Worm (Caenorhabditis elegans): ENCODE results near the gene R148.4.

DNA sequence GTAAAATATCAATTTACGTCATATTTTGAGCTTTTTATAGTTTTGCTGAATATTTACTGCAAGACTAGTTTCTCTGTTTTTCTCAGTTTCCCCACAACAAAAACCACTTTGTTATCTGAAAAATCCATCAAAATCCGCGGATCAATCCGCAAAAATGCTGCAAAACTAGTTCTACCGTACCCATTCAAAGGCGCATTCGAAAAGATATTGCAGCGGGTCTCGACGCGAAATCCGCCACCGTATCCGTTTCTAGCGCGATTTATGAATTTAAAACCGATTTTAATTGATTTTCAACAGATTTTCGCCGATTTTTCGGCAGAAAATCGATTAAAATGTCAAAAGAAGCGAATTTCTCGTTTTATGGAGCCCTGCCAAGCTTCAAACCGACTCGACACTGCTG, at the start of gene R148.4:
- TF ChIP-seq unc-62 (GFP tag; optimal IDR thresholded peaks at IDR 0.05) (no peak), B0019.2 (GFP tag; conservative IDR thresholded peaks at IDR 0.05) (no peak), hsf-1 (GFP tag; IDR thresholded peaks at IDR 0.05) (0 out of 2 replicates have a peak, but pooled peaks have one; percentile 46), pha-4 (tag; optimal IDR thresholded peaks at IDR 0.05) (no peak), mel-28 (tag; optimal IDR thresholded peaks at IDR 0.05; ENCODE audit: borderline replicate concordance) (no peak)
